Worm (Caenorhabditis elegans): ENCODE results near the gene K11D12.13.

- TF ChIP-seq lin-11 (tag; optimal IDR thresholded peaks at IDR 0.05) = no peak
- TF ChIP-seq elt-2 (tag; optimal IDR thresholded peaks at IDR 0.05) = no peak
- no peak for TF ChIP-seq unc-55 (GFP tag; optimal IDR thresholded peaks at IDR 0.05)
- TF ChIP-seq npax-4 (tag; optimal IDR thresholded peaks at IDR 0.05) = no peak
- TF ChIP-seq K09A11.1 (tag; optimal IDR thresholded peaks at IDR 0.05; ENCODE audit: insufficient read depth) = no peak
- TF ChIP-seq pha-4 (tag; optimal IDR thresholded peaks at IDR 0.05) = no peak
- no peak for TF ChIP-seq fkh-10 (GFP tag; optimal IDR thresholded peaks at IDR 0.05)
These were observed 15.1 kb upstream of the K11D12.13 start for ce11 chrV:5018067-5018466.

All from whole organism, late embryonic.